Fruit fly (Drosophila melanogaster) whole organism, wandering third instar larva: ENCODE results near the gene CG7916.

Experiments
- Abd-B ChIP-seq: fragments of >200 bp; optimal IDR thresholded peaks from 2 replicates; lab custom pipeline; 2017; ENCODE audit warnings: missing biosample characterization, missing genetic modification characterization
- CrebA ChIP-seq: fragments of 200-800 bp; sonication (Bioruptor generic); optimal IDR thresholded peaks from 2 replicates; lab custom pipeline; 2016; ENCODE audit warnings: missing biosample characterization, mild to moderate bottlenecking, missing genetic modification characterization, borderline replicate concordance
- Dif ChIP-seq: fragments of 200-275, 200-300 bp; sonication (Bioruptor generic); optimal IDR thresholded peaks from 2 replicates; lab custom pipeline; 2018; ENCODE audit warnings: missing biosample characterization, missing genetic modification characterization; ENCODE audit not compliant: partially characterized antibody
- GATAd ChIP-seq: sonication (Bioruptor generic); optimal IDR thresholded peaks from 2 replicates; lab custom pipeline; 2016; ENCODE audit warnings: missing biosample characterization, missing genetic modification characterization
- Vsx2 ChIP-seq: fragments of 200-300, 225-300 bp; sonication (Bioruptor generic); optimal IDR thresholded peaks from 2 replicates; lab custom pipeline; 2018; ENCODE audit warnings: missing biosample characterization, missing genetic modification characterization; ENCODE audit not compliant: partially characterized antibody
- dsf ChIP-seq: sonication (Bioruptor generic); optimal IDR thresholded peaks from 2 replicates; lab custom pipeline; 2016; ENCODE audit warnings: missing biosample characterization, missing genetic modification characterization, borderline replicate concordance

DNA sequence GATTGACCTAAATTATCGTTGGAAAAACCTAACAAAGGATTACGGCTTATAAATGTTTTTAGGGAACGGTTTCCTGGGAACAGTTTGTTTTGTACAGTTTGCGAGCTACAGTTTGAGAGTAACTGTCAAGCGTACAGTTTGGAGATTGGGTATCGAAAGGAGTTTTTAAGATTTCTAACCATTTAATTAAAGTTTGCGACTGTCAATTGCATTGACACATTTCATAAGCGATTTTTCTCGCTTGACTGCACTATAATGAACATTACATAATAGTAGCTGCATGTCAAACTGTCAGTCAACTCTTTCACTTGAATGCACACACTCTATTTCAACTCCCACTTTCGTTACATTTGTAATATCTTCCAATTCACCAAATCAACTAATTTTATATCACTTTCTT lies 46.3 kb downstream of the CG7916 start:
- TF ChIP-seq GATAd (GFP tag; lab: Kevin White, UChicago): no peak
- no peak for TF ChIP-seq CrebA (GFP tag; lab: Kevin White, UChicago)
- TF ChIP-seq Dif (GFP tag; lab: Kevin White, UChicago): no peak
- no peak for TF ChIP-seq Vsx2 (GFP tag; lab: Kevin White, UChicago)
- TF ChIP-seq Abd-B (GFP tag; lab: Kevin White, UChicago): no peak
- TF ChIP-seq dsf (GFP tag; lab: Kevin White, UChicago): no peak
